Fruit fly (Drosophila melanogaster) whole organism, embryonic: Measurements from ENCODE around the gene ph-p.

Source experiments
- B-H2 ChIP-seq: fragments of 200-800 bp; sonication (Bioruptor generic); optimal IDR thresholded peaks from 2 replicates; lab custom pipeline; 2018; ENCODE audit warnings: missing biosample characterization, mild to moderate bottlenecking, missing genetic modification characterization
- CG10267 ChIP-seq: fragments of 200-800 bp; sonication (Bioruptor generic); optimal IDR thresholded peaks from 2 replicates; lab custom pipeline; 2018; ENCODE audit warnings: missing biosample characterization, mild to moderate bottlenecking, missing genetic modification characterization, moderate library complexity
- CG11723 ChIP-seq: fragments of 200-800 bp; sonication (Bioruptor generic); optimal IDR thresholded peaks from 2 replicates; lab custom pipeline; 2017; ENCODE audit warnings: missing biosample characterization, mild to moderate bottlenecking, missing genetic modification characterization
- CG12769 ChIP-seq: fragments of 200-800 bp; sonication (Bioruptor generic); optimal IDR thresholded peaks from 2 replicates; lab custom pipeline; 2019; ENCODE audit warnings: missing biosample characterization, mild to moderate bottlenecking, missing genetic modification characterization, moderate library complexity
- CG13894 ChIP-seq: fragments of 200-800 bp; sonication (Bioruptor generic); optimal IDR thresholded peaks from 3 replicates; lab custom pipeline; 2018; ENCODE audit warnings: missing biosample characterization, mild to moderate bottlenecking, missing genetic modification characterization, moderate library complexity
- CG14014 ChIP-seq: fragments of 200-800 bp; sonication (Bioruptor generic); IDR thresholded peaks from 2 replicates; pipeline ENCODE4 v1.3.6; 2022; ENCODE audit warnings: missing biosample characterization, missing genetic modification characterization
- CG1602 ChIP-seq: fragments of 200-800 bp; sonication (Bioruptor generic); optimal IDR thresholded peaks from 3 replicates; lab custom pipeline; 2016; ENCODE audit warnings: missing biosample characterization, missing genetic modification characterization
- CG17802 ChIP-seq: fragments of 200-800 bp; sonication (Bioruptor generic); optimal IDR thresholded peaks from 2 replicates; lab custom pipeline; 2018; ENCODE audit warnings: missing biosample characterization, mild to moderate bottlenecking, missing genetic modification characterization, moderate library complexity
- CG18619 ChIP-seq: fragments of 200-800 bp; sonication (Bioruptor generic); optimal IDR thresholded peaks from 3 replicates; lab custom pipeline; 2017; ENCODE audit warnings: missing biosample characterization, mild to moderate bottlenecking, missing genetic modification characterization
- CG2889 ChIP-seq: fragments of 200-800 bp; sonication (Bioruptor generic); IDR thresholded peaks from 3 replicates; pipeline ENCODE4 v1.3.6; 2022; ENCODE audit warnings: missing biosample characterization, missing genetic modification characterization
- CG34376 ChIP-seq: fragments of 200-800 bp; sonication (Bioruptor generic); optimal IDR thresholded peaks from 2 replicates; lab custom pipeline; 2018; ENCODE audit warnings: missing biosample characterization, mild to moderate bottlenecking, missing genetic modification characterization
- CG3838 ChIP-seq: fragments of 200-800 bp; sonication (Bioruptor generic); optimal IDR thresholded peaks from 3 replicates; lab custom pipeline; 2016; ENCODE audit warnings: missing biosample characterization, missing genetic modification characterization
- CG4424 ChIP-seq: fragments of 200-800 bp; sonication (Bioruptor generic); optimal IDR thresholded peaks from 3 replicates; lab custom pipeline; 2016; ENCODE audit warnings: missing biosample characterization, missing genetic modification characterization
- CG5953 ChIP-seq: fragments of 200-800 bp; sonication (Bioruptor generic); IDR thresholded peaks from 2 replicates; pipeline ENCODE4 v1.3.6; 2022; ENCODE audit warnings: missing biosample characterization, missing genetic modification characterization
- CG6689 ChIP-seq: fragments of 200-800 bp; sonication (Bioruptor generic); IDR thresholded peaks from 2 replicates; pipeline ENCODE4 v1.3.6; 2022; ENCODE audit warnings: missing biosample characterization, missing genetic modification characterization
- CG8089 ChIP-seq: fragments of 200-800 bp; sonication (Bioruptor generic); optimal IDR thresholded peaks from 3 replicates; lab custom pipeline; 2016; ENCODE audit warnings: missing biosample characterization, missing genetic modification characterization
- CG9932 ChIP-seq: fragments of 200-800 bp; sonication (Bioruptor generic); IDR thresholded peaks from 2 replicates; pipeline ENCODE4 v1.3.6; 2022; ENCODE audit warnings: missing biosample characterization, missing genetic modification characterization
- CkIIα-i1 ChIP-seq: fragments of 200-800 bp; sonication (Bioruptor generic); IDR thresholded peaks from 2 replicates; pipeline ENCODE4 v1.3.6; 2022; ENCODE audit warnings: missing biosample characterization, missing genetic modification characterization
- E2f1 ChIP-seq: fragments of 200-800 bp; sonication (Bioruptor generic); IDR thresholded peaks from 2 replicates; pipeline ENCODE4 v1.3.6; 2022; ENCODE audit warnings: missing biosample characterization, missing genetic modification characterization
- H15 ChIP-seq: fragments of 200-800 bp; sonication (Bioruptor generic); IDR thresholded peaks from 3 replicates; pipeline ENCODE4 v1.3.6; 2022; ENCODE audit warnings: missing biosample characterization, missing genetic modification characterization
- HLH3B ChIP-seq: fragments of 200-800 bp; sonication (Bioruptor generic); IDR thresholded peaks from 2 replicates; pipeline ENCODE4 v1.3.6; 2022; ENCODE audit warnings: missing biosample characterization, missing genetic modification characterization
- HLHmδ ChIP-seq: fragments of 200-800 bp; sonication (Bioruptor generic); optimal IDR thresholded peaks from 2 replicates; lab custom pipeline; 2018; ENCODE audit warnings: missing biosample characterization, mild to moderate bottlenecking, missing genetic modification characterization, moderate library complexity
- Hand ChIP-seq: fragments of 200-800 bp; sonication (Bioruptor generic); optimal IDR thresholded peaks from 2 replicates; lab custom pipeline; 2017; ENCODE audit warnings: mild to moderate bottlenecking, missing biosample characterization, missing genetic modification reagents, missing genetic modification characterization
- HmgD ChIP-seq: fragments of 200-800 bp; sonication (Bioruptor generic); optimal IDR thresholded peaks from 3 replicates; lab custom pipeline; 2016; ENCODE audit warnings: missing biosample characterization, missing genetic modification characterization
- MESR4 ChIP-seq: fragments of 200-800 bp; sonication (Bioruptor generic); optimal IDR thresholded peaks from 2 replicates; lab custom pipeline; 2018; ENCODE audit warnings: missing biosample characterization, mild to moderate bottlenecking, missing genetic modification characterization, moderate library complexity
- NK7.1 ChIP-seq: fragments of 200-800 bp; sonication (Bioruptor generic); optimal IDR thresholded peaks from 3 replicates; lab custom pipeline; 2016; ENCODE audit warnings: missing biosample characterization, missing genetic modification characterization
- Xbp1 ChIP-seq: fragments of 200-800 bp; sonication (Bioruptor generic); optimal IDR thresholded peaks from 3 replicates; lab custom pipeline; 2016; ENCODE audit warnings: missing biosample characterization, mild to moderate bottlenecking, missing genetic modification characterization
- al ChIP-seq: fragments of 200-800 bp; sonication (Bioruptor generic); IDR thresholded peaks from 2 replicates; pipeline ENCODE4 v1.3.6; 2022; ENCODE audit warnings: missing biosample characterization, missing genetic modification characterization
- bigmax ChIP-seq: fragments of 200-800 bp; sonication (Bioruptor generic); optimal IDR thresholded peaks from 2 replicates; lab custom pipeline; 2018; ENCODE audit warnings: missing biosample characterization, mild to moderate bottlenecking, missing genetic modification characterization
- cg ChIP-seq: fragments of 200-800 bp; sonication (Bioruptor generic); optimal IDR thresholded peaks from 3 replicates; lab custom pipeline; 2019; ENCODE audit warnings: missing biosample characterization, mild to moderate bottlenecking, missing genetic modification characterization, moderate library complexity
- crc ChIP-seq: fragments of 200-800 bp; sonication (Bioruptor generic); optimal IDR thresholded peaks from 2 replicates; lab custom pipeline; 2016; ENCODE audit warnings: missing biosample characterization, missing genetic modification characterization
- esg ChIP-seq: fragments of 200-800 bp; sonication (Bioruptor generic); conservative IDR thresholded peaks from 2 replicates; pipeline ENCODE4 v1.3.6; 2022; ENCODE audit warnings: missing biosample characterization, missing genetic modification characterization
- gcm2 ChIP-seq: fragments of 200-800 bp; sonication (Bioruptor generic); optimal IDR thresholded peaks from 2 replicates; lab custom pipeline; 2016; ENCODE audit warnings: missing biosample characterization, missing genetic modification characterization
- her ChIP-seq: fragments of 200-800 bp; sonication (Bioruptor generic); optimal IDR thresholded peaks from 2 replicates; lab custom pipeline; 2016; ENCODE audit warnings: missing biosample characterization, missing genetic modification characterization
- kay ChIP-seq: fragments of 200-800 bp; sonication (Bioruptor generic); optimal IDR thresholded peaks from 2 replicates; lab custom pipeline; 2016; ENCODE audit warnings: missing biosample characterization, missing genetic modification characterization
- lilli ChIP-seq: fragments of 200-800 bp; sonication (Bioruptor generic); optimal IDR thresholded peaks from 3 replicates; lab custom pipeline; 2016; ENCODE audit warnings: missing biosample characterization, missing genetic modification characterization
- lov ChIP-seq, 2 experiments: fragments of 200-800 bp in 1 of 2; fragments of >200 bp in 1 of 2; sonication (Bioruptor generic) in 1 of 2; IDR thresholded peaks in 1 of 2; optimal IDR thresholded peaks in 1 of 2; 2 replicates in 1 of 2; 3 replicates in 1 of 2; pipeline versions ENCODE4 v1.3.6 to Lab custom; 2017 to 2022; ENCODE audit warnings: missing biosample characterization in 1 of 2, missing genetic modification characterization in 1 of 2
- nau ChIP-seq: fragments of 200-800 bp; sonication (Bioruptor generic); optimal IDR thresholded peaks from 3 replicates; lab custom pipeline; 2017; ENCODE audit warnings: missing biosample characterization, mild to moderate bottlenecking, missing genetic modification characterization, missing genetic modification reagents
- pan ChIP-seq, 4 experiments: fragments of >200 bp in 3 of 4; fragments of 200-800 bp in 1 of 4; sonication (Bioruptor generic) in 1 of 4; optimal IDR thresholded peaks in 3 of 4; IDR thresholded peaks in 1 of 4; 2 replicates each; pipeline versions ENCODE4 v1.3.6 to Lab custom; 2017 to 2022; ENCODE audit warnings: missing biosample characterization in 2 of 4, missing genetic modification characterization in 2 of 4, mixed read lengths in 1 of 4
- psq ChIP-seq: fragments of 200-800 bp; sonication (Bioruptor generic); optimal IDR thresholded peaks from 2 replicates; lab custom pipeline; 2017; ENCODE audit warnings: missing biosample characterization, missing genetic modification characterization
- pzg ChIP-seq: fragments of 200-800 bp; sonication (Bioruptor generic); optimal IDR thresholded peaks from 3 replicates; lab custom pipeline; 2018; ENCODE audit warnings: missing biosample characterization, mild to moderate bottlenecking, missing genetic modification characterization, moderate library complexity
- sens-2 ChIP-seq: fragments of 200-800 bp; sonication (Bioruptor generic); IDR thresholded peaks from 2 replicates; pipeline ENCODE4 v1.3.6; 2022; ENCODE audit warnings: missing biosample characterization, missing genetic modification characterization
- sisA ChIP-seq: fragments of 200-800 bp; sonication (Bioruptor generic); IDR thresholded peaks from 2 replicates; pipeline ENCODE4 v1.3.6; 2022; ENCODE audit warnings: missing biosample characterization, missing genetic modification characterization
- slbo ChIP-seq: fragments of 200-800 bp; sonication (Bioruptor generic); IDR thresholded peaks from 2 replicates; pipeline ENCODE4 v1.3.6; 2022; ENCODE audit warnings: missing biosample characterization, missing genetic modification characterization
- tap ChIP-seq: fragments of 200-800 bp; optimal IDR thresholded peaks from 3 replicates; lab custom pipeline; 2019; ENCODE audit warnings: missing biosample characterization, mild to moderate bottlenecking, missing genetic modification characterization, moderate library complexity
- tio ChIP-seq: fragments of 200-800 bp; sonication (Bioruptor generic); optimal IDR thresholded peaks from 2 replicates; lab custom pipeline; 2017; ENCODE audit warnings: missing biosample characterization, missing genetic modification characterization, inconsistent platforms
- tup ChIP-seq: fragments of 200-800 bp; sonication (Bioruptor generic); optimal IDR thresholded peaks from 2 replicates; lab custom pipeline; 2016; ENCODE audit warnings: missing biosample characterization, mild to moderate bottlenecking, missing genetic modification characterization, moderate library complexity
- zf30C ChIP-seq: fragments of 200-800 bp; sonication (Bioruptor generic); optimal IDR thresholded peaks from 3 replicates; lab custom pipeline; 2018; ENCODE audit warnings: missing biosample characterization, mild to moderate bottlenecking, missing genetic modification characterization
- zfh1 ChIP-seq: fragments of 200-800 bp; sonication (Bioruptor generic); IDR thresholded peaks from 3 replicates; pipeline ENCODE4 v1.3.6; 2022; ENCODE audit warnings: missing biosample characterization, missing genetic modification characterization

ph-p gene

DNA sequence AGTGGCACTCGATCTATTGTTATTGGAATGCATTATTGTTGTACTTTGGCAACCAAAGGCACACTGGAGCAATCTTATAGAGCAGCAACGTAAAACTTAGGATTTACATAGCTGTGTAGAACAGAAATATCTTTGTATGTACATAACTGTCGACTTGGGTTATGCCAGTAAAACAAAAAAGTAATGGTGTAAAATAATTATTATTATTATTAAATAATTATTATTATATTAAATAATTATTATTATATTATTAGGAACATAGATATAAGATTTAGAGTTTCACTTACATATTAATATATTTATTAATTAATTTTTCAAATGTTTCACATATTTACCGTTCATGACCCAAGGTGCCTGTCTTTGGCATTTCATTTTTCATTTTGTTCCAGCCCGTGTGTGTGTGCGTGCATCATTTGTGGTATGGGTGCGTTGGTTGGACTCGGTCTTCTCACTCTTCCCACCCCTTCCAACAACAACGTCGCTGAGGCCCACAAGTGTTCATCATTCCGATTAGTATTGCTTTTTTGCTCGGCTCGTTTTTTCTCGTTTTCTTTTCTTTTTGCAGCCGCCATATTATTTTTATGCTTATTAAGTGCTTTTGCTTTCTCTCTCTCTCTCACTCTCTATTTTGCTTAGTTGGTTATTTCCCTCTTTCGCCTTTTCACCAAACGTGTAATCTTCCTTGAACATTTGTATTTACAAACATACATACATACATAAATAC is 14.0 kb downstream of the ph-p start (continued):
- TF ChIP-seq B-H2 (GFP tag; lab: Kevin White, UChicago) = peak; percentile 94
- TF ChIP-seq HLHmδ (GFP tag; lab: Kevin White, UChicago) = no peak
- peak; percentile 99 for TF ChIP-seq CG18619 (GFP tag; lab: Kevin White, UChicago)
- TF ChIP-seq CG2889 (GFP tag; lab: Robert Waterston, UW) = peak; percentile 75; the same call in 2 of the 3 replicates
- peak; percentile 95 for TF ChIP-seq CG1602 (GFP tag; lab: Kevin White, UChicago)
- peak; percentile 89 for TF ChIP-seq al (GFP tag; lab: Robert Waterston, UW)
- no peak for TF ChIP-seq CG34376 (GFP tag; lab: Kevin White, UChicago)
- peak; percentile 91 for TF ChIP-seq E2f1 (GFP tag; lab: Robert Waterston, UW)
- TF ChIP-seq esg (GFP tag; lab: Robert Waterston, UW) = peak; percentile 91
- TF ChIP-seq HmgD (GFP tag; lab: Kevin White, UChicago) = no peak
- TF ChIP-seq tup (GFP tag; lab: Kevin White, UChicago) = peak; percentile 91
- peak; percentile 96 for TF ChIP-seq CG6689
- TF ChIP-seq sisA (GFP tag; lab: Robert Waterston, UW) = peak; percentile 93
- TF ChIP-seq CG14014 (GFP tag; lab: Robert Waterston, UW) = peak; percentile 90
- TF ChIP-seq pzg = no peak
- no peak for TF ChIP-seq CG12769
- TF ChIP-seq NK7.1 (GFP tag; lab: Kevin White, UChicago) = peak; percentile 74
- TF ChIP-seq tap (tag; lab: Kevin White, UChicago) = peak; percentile 96
- TF ChIP-seq CG9932 = peak; percentile 92
- peak; percentile 93 for TF ChIP-seq Xbp1 (GFP tag; lab: Kevin White, UChicago)
- TF ChIP-seq crc (GFP tag; lab: Kevin White, UChicago) = peak; percentile 34
- TF ChIP-seq tio (GFP tag; lab: Kevin White, UChicago) = peak; percentile 94
- peak; percentile 69 for TF ChIP-seq nau (GFP tag; lab: Kevin White, UChicago)
- peak; percentile 86 for TF ChIP-seq HLH3B
- TF ChIP-seq zfh1 (GFP tag; lab: Robert Waterston, UW) = peak; percentile 92
- TF ChIP-seq CG17802 (tag; lab: Kevin White, UChicago) = peak; percentile 78
- peak; percentile 90 for TF ChIP-seq H15 (GFP tag; lab: Robert Waterston, UW)
- peak; percentile 81 for TF ChIP-seq CG5953 (GFP tag; lab: Robert Waterston, UW)
- peak; percentile 97 for TF ChIP-seq CG4424
- peak; percentile 71 for TF ChIP-seq psq (GFP tag; lab: Kevin White, UChicago)
- TF ChIP-seq slbo (GFP tag; lab: Robert Waterston, UW) = peak; percentile 95
- no peak for TF ChIP-seq CkIIα-i1 (GFP tag; lab: Robert Waterston, UW)
- TF ChIP-seq her (GFP tag; lab: Kevin White, UChicago) = peak; percentile 69
- peak; percentile 57 for TF ChIP-seq CG3838 (GFP tag; lab: Kevin White, UChicago)
- TF ChIP-seq pan (optimal IDR thresholded peaks at IDR 0.05; lab: Kevin White, UChicago) = no peak
- TF ChIP-seq pan (GFP tag; optimal IDR thresholded peaks at IDR 0.05 in 1 of 2, IDR thresholded peaks at IDR 0.05 in 1 of 2) = peak in 1 of 2 experiments; percentile 90
- peak; percentile 86 for TF ChIP-seq CG13894 (tag; lab: Kevin White, UChicago)
- no peak for TF ChIP-seq lov (optimal IDR thresholded peaks at IDR 0.05; lab: Kevin White, UChicago)
- TF ChIP-seq lov (GFP tag; IDR thresholded peaks at IDR 0.05; lab: Robert Waterston, UW) = peak; percentile 75; the same call in 1 of the 3 replicates
- peak; percentile 94 for TF ChIP-seq CG11723 (GFP tag; lab: Kevin White, UChicago)
- TF ChIP-seq gcm2 (GFP tag; lab: Kevin White, UChicago) = peak; percentile 69
- TF ChIP-seq cg (GFP tag; lab: Kevin White, UChicago) = peak; percentile 77
- TF ChIP-seq kay (GFP tag; lab: Kevin White, UChicago) = peak; percentile 73
- TF ChIP-seq zf30C (GFP tag; lab: Kevin White, UChicago) = peak; percentile 35
- TF ChIP-seq Hand = peak; percentile 97
- TF ChIP-seq CG8089 (GFP tag; lab: Kevin White, UChicago) = peak; percentile 71
- TF ChIP-seq sens-2 (GFP tag; lab: Robert Waterston, UW) = peak; percentile 65
- TF ChIP-seq lilli = peak; percentile 84
- peak; percentile 41 for TF ChIP-seq bigmax (GFP tag; lab: Kevin White, UChicago)
- no peak for TF ChIP-seq MESR4 (GFP tag; lab: Kevin White, UChicago)
- peak; percentile 96 for TF ChIP-seq CG10267 (tag; lab: Kevin White, UChicago)
